Fruit fly (Drosophila melanogaster) whole organism: ENCODE data around the gene CG12684.

Experiments used
- CG8478 ChIP-seq: fragments of >200 bp; optimal IDR thresholded peaks from 2 replicates; lab custom pipeline; 2018; ENCODE audit warnings: inconsistent platforms
- EcR ChIP-seq, 2 experiments: fragments of >200 bp; optimal IDR thresholded peaks; 2 replicates each; lab custom pipeline; 2017; ENCODE audit warnings: missing biosample characterization in 2 of 2, missing genetic modification characterization in 2 of 2, missing genetic modification reagents in 2 of 2
- pan ChIP-seq: fragments of >200 bp; optimal IDR thresholded peaks from 2 replicates; lab custom pipeline; 2017

DNA sequence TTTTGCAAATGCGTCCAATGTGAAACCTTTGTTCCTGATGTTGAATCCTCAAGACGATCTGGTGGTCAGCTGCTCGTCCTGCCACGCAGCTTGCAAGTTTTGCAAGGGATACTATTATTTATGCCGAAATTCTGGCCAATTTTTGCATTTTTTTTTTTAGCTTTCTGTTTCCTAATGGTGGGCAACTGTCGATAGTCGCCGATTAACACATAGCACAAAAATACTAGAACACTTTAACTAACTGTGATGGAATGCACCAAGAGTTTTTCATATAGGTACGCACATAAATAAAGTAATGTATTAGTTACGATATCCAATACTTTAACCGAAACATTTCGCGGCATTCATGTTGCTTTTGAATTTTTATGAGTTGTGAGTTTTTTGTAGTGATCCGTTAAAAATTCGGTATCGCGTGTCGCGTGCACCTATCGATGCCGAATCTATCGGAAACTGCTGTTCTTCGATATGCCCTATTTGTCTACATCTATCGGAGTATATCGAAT is 31.2 kb downstream of the CG12684 start, which contains the start of the genes rb and CHOp24:
- no peak for TF ChIP-seq CG8478 (lab: Kevin White, UChicago)
- no peak for TF ChIP-seq pan (lab: Kevin White, UChicago)
- no peak for TF ChIP-seq EcR (GFP tag; optimal IDR thresholded peaks at IDR 0.05; lab: Kevin White, UChicago)
